Worm (Caenorhabditis elegans): ENCODE results near the gene ador-1.

The ador-1 gene

ce11 chrII:12542594-12542997, 39.9 kb upstream of the ador-1 start (continued):
- TF ChIP-seq nhr-76 (tag; optimal IDR thresholded peaks at IDR 0.05) (no peak), zfp-3 (GFP tag; conservative IDR thresholded peaks at IDR 0.05) (no peak), pha-4 (GFP tag; IDR thresholded peaks at IDR 0.05) (peak; percentile 45; the same call in 1 of the 2 replicates), pha-4 (tag; optimal IDR thresholded peaks at IDR 0.05) (no peak), mxl-3 (GFP tag; optimal IDR thresholded peaks at IDR 0.05) (no peak), Y105C5A.15 (GFP tag; IDR thresholded peaks at IDR 0.05) (no peak), lin-15B (tag; optimal IDR thresholded peaks at IDR 0.05) (no peak), nhr-11 (tag; optimal IDR thresholded peaks at IDR 0.05) (no peak), ceh-32 (tag; optimal IDR thresholded peaks at IDR 0.05; ENCODE audit: poor library complexity) (no peak), nhr-41 (GFP tag; IDR thresholded peaks at IDR 0.05) (no peak), lin-13 (GFP tag; optimal IDR thresholded peaks at IDR 0.05) (peak; percentile 54), egl-43 (GFP tag; IDR thresholded peaks at IDR 0.05) (no peak), mdt-29 (GFP tag; IDR thresholded peaks at IDR 0.05) (no peak), dmd-8 (GFP tag; IDR thresholded peaks at IDR 0.05) (peak; percentile 62; the same call in 1 of the 2 replicates), ctbp-1 (GFP tag; IDR thresholded peaks at IDR 0.05) (no peak), nhr-48 (tag; optimal IDR thresholded peaks at IDR 0.05) (peak; percentile 9), fkh-10 (GFP tag; optimal IDR thresholded peaks at IDR 0.05) (no peak), mxl-2 (GFP tag; conservative IDR thresholded peaks at IDR 0.05) (no peak), nhr-42 (GFP tag; IDR thresholded peaks at IDR 0.05) (no peak), hlh-30 (tag; optimal IDR thresholded peaks at IDR 0.05; ENCODE audit: insufficient read depth) (peak; percentile 22), php-3 (GFP tag; IDR thresholded peaks at IDR 0.05) (no peak), ceh-28 (tag; optimal IDR thresholded peaks at IDR 0.05) (no peak), ceh-44 (GFP tag; IDR thresholded peaks at IDR 0.05) (no peak), T26A8.4 (GFP tag; IDR thresholded peaks at IDR 0.05) (no peak), ZK337.2 (GFP tag; IDR thresholded peaks at IDR 0.05) (0 out of 2 replicates have a peak, but pooled peaks have one; percentile 40), daf-19 (GFP tag; conservative IDR thresholded peaks at IDR 0.05) (no peak), zip-2 (tag; optimal IDR thresholded peaks at IDR 0.05) (peak; percentile 36), mdl-1 (tag; optimal IDR thresholded peaks at IDR 0.05) (no peak), snpc-4 (tag; optimal IDR thresholded peaks at IDR 0.05) (no peak), lin-1 (GFP tag; IDR thresholded peaks at IDR 0.05) (peak; percentile 49; the same call in 1 of the 2 replicates), fos-1 (tag; optimal IDR thresholded peaks at IDR 0.05) (no peak), vab-7 (GFP tag; IDR thresholded peaks at IDR 0.05) (no peak), T20F7.1 (GFP tag; optimal IDR thresholded peaks at IDR 0.05) (no peak), lir-3 (tag; optimal IDR thresholded peaks at IDR 0.05) (no peak), ceh-20 (GFP tag; IDR thresholded peaks at IDR 0.05) (no peak), nhr-25 (tag; optimal IDR thresholded peaks at IDR 0.05; ENCODE audit: borderline replicate concordance, insufficient read depth) (no peak), pqm-1 (tag; optimal IDR thresholded peaks at IDR 0.05) (no peak), zag-1 (tag; optimal IDR thresholded peaks at IDR 0.05) (no peak), dpl-1 (GFP tag; optimal IDR thresholded peaks at IDR 0.05) (no peak), hif-1 (tag; optimal IDR thresholded peaks at IDR 0.05) (no peak), ama-1 (optimal IDR thresholded peaks at IDR 0.05) (no peak), daf-12 (tag; optimal IDR thresholded peaks at IDR 0.05) (no peak), ces-1 (GFP tag; optimal IDR thresholded peaks at IDR 0.05) (no peak), spr-1 (tag; optimal IDR thresholded peaks at IDR 0.05) (no peak), saeg-2 (GFP tag; IDR thresholded peaks at IDR 0.05) (no peak), snpc-1.2 (GFP tag; IDR thresholded peaks at IDR 0.05) (no peak; the same call in none of the 2 replicates), lsy-2 (tag; optimal IDR thresholded peaks at IDR 0.05) (no peak), nhr-237 (tag; optimal IDR thresholded peaks at IDR 0.05) (no peak), cey-2 (tag; optimal IDR thresholded peaks at IDR 0.05; ENCODE audit: borderline replicate concordance, insufficient read depth) (no peak), zfp-2 (tag; optimal IDR thresholded peaks at IDR 0.05) (no peak), ztf-7 (tag; optimal IDR thresholded peaks at IDR 0.05) (no peak), dmd-9 (GFP tag; IDR thresholded peaks at IDR 0.05) (no peak)

Data from whole organism, L4 larva.